Worm (Caenorhabditis elegans) whole organism, L2 larva: ENCODE results near the gene srsx-14.

Experiments
- F13H6.1 ChIP-seq: sonication (generic microtip); optimal IDR thresholded peaks from 2 replicates; lab custom pipeline; 2016; ENCODE audit warnings: missing genetic modification characterization, missing compliant biosample characterization
- Y55F3AM.14 ChIP-seq: fragments of 200-800 bp; sonication (Bioruptor generic); optimal IDR thresholded peaks from 2 replicates; lab custom pipeline; 2018; ENCODE audit warnings: mild to moderate bottlenecking, missing genetic modification characterization, missing compliant biosample characterization
- fos-1 ChIP-seq: fragments of 150-350 bp; optimal IDR thresholded peaks from 2 replicates; lab custom pipeline; 2014; ENCODE audit warnings: missing biosample characterization, missing genetic modification characterization
- lin-13 ChIP-seq: fragments of 150-350 bp; optimal IDR thresholded peaks from 2 replicates; lab custom pipeline; 2014; ENCODE audit warnings: missing biosample characterization, missing genetic modification reagents, missing genetic modification characterization
- mbf-1 ChIP-seq: sonication (generic microtip); optimal IDR thresholded peaks from 2 replicates; lab custom pipeline; 2017; ENCODE audit warnings: missing biosample characterization, missing genetic modification characterization
- nhr-12 ChIP-seq: fragments of 150-350 bp; optimal IDR thresholded peaks from 2 replicates; lab custom pipeline; 2014; ENCODE audit warnings: missing biosample characterization, missing genetic modification characterization
- nhr-129 ChIP-seq: fragments of 150-350 bp; optimal IDR thresholded peaks from 2 replicates; lab custom pipeline; 2014; ENCODE audit warnings: missing biosample characterization, missing genetic modification characterization
- nhr-25 ChIP-seq: fragments of 150-350 bp; sonication (generic microtip); optimal IDR thresholded peaks from 3 replicates; lab custom pipeline; 2014; ENCODE audit warnings: missing biosample characterization, missing genetic modification characterization
- nhr-77 ChIP-seq: fragments of 150-350 bp; optimal IDR thresholded peaks from 2 replicates; lab custom pipeline; 2014; ENCODE audit warnings: missing biosample characterization, missing genetic modification characterization
- skn-1 ChIP-seq: sonication (generic microtip); optimal IDR thresholded peaks from 2 replicates; lab custom pipeline; 2017; ENCODE audit warnings: missing biosample characterization, missing genetic modification characterization
- unc-55 ChIP-seq: fragments of 150-350 bp; sonication (generic microtip); optimal IDR thresholded peaks from 3 replicates; lab custom pipeline; 2014; ENCODE audit warnings: missing biosample characterization, missing genetic modification reagents, missing genetic modification characterization

- TF ChIP-seq nhr-129 (tag; lab: Kevin White, UChicago) (no peak), nhr-12 (tag; lab: Kevin White, UChicago) (no peak), nhr-77 (tag; lab: Kevin White, UChicago) (no peak), skn-1 (no peak), unc-55 (GFP tag; lab: Kevin White, UChicago) (no peak), nhr-25 (no peak), mbf-1 (tag; lab: Kevin White, UChicago) (no peak), F13H6.1 (no peak), fos-1 (tag; lab: Kevin White, UChicago) (no peak), lin-13 (GFP tag; lab: Kevin White, UChicago) (no peak), Y55F3AM.14 (GFP tag; lab: Kevin White, UChicago) (no peak)
These were observed 31.4 kb downstream of the srsx-14 start for ce11 chrIV:5595567-5595966.
